Worm (Caenorhabditis elegans): ENCODE measurements around the gene F39F10.4.

F39F10.4 gene

ce11 chrX:16931255-16932023 is 27.9 kb upstream of the F39F10.4 start (continued):
- TF ChIP-seq atf-7 (tag; optimal IDR thresholded peaks at IDR 0.05): no peak
- TF ChIP-seq pha-4 (tag; optimal IDR thresholded peaks at IDR 0.05): peak; percentile 30
- TF ChIP-seq F52B5.7 (tag; optimal IDR thresholded peaks at IDR 0.05): peak; percentile 75
- TF ChIP-seq unc-62 (GFP tag; optimal IDR thresholded peaks at IDR 0.05): no peak
- TF ChIP-seq aptf-2 (GFP tag; conservative IDR thresholded peaks at IDR 0.05): peak; percentile 85
- TF ChIP-seq nhr-179 (tag; optimal IDR thresholded peaks at IDR 0.05): no peak
- peak; percentile 37 for TF ChIP-seq chd-7 (tag; optimal IDR thresholded peaks at IDR 0.05)
- no peak for TF ChIP-seq bed-2 (GFP tag; IDR thresholded peaks at IDR 0.05)
- peak; percentile 94; the same call in 1 of the 2 replicates for TF ChIP-seq aptf-3 (GFP tag; IDR thresholded peaks at IDR 0.05)
- peak; percentile 73 for TF ChIP-seq ztf-26 (tag; optimal IDR thresholded peaks at IDR 0.05)
- peak; percentile 52; the same call in 1 of the 2 replicates for TF ChIP-seq hsf-1 (GFP tag; IDR thresholded peaks at IDR 0.05)
- no peak for TF ChIP-seq lsl-1 (GFP tag; optimal IDR thresholded peaks at IDR 0.05)
- no peak for TF ChIP-seq tbx-9 (tag; optimal IDR thresholded peaks at IDR 0.05; ENCODE audit: borderline replicate concordance)
- peak; percentile 38 for TF ChIP-seq cebp-1 (GFP tag; IDR thresholded peaks at IDR 0.05)
- no peak for TF ChIP-seq cebp-1 (tag; optimal IDR thresholded peaks at IDR 0.05)
- peak; percentile 19; the same call in 1 of the 2 replicates for TF ChIP-seq attf-6 (GFP tag; IDR thresholded peaks at IDR 0.05)
- TF ChIP-seq F10E7.11 (tag; optimal IDR thresholded peaks at IDR 0.05): peak; percentile 53
- no peak for TF ChIP-seq F55B11.4 (tag; optimal IDR thresholded peaks at IDR 0.05; ENCODE audit: borderline replicate concordance, insufficient read depth)
- TF ChIP-seq sptf-2 (GFP tag; optimal IDR thresholded peaks at IDR 0.05): no peak
- TF ChIP-seq Y95B8A.8 (GFP tag; IDR thresholded peaks at IDR 0.05): peak; percentile 92
- TF ChIP-seq B0336.3 (GFP tag; IDR thresholded peaks at IDR 0.05): peak; percentile 10
- peak; percentile 21 for TF ChIP-seq ceh-27 (GFP tag; optimal IDR thresholded peaks at IDR 0.05)
- TF ChIP-seq ama-1 (optimal IDR thresholded peaks at IDR 0.05): peak; percentile 99
- peak; percentile 53 to 93 for TF ChIP-seq ama-1 (GFP tag; optimal IDR thresholded peaks at IDR 0.05)
- 0 out of 2 replicates have a peak, but pooled peaks have one; percentile 28 for TF ChIP-seq C17E4.6 (GFP tag; IDR thresholded peaks at IDR 0.05)
- peak; percentile 77 for TF ChIP-seq ceh-40 (GFP tag; IDR thresholded peaks at IDR 0.05)
- no peak for TF ChIP-seq ceh-91 (GFP tag; IDR thresholded peaks at IDR 0.05)
- no peak for TF ChIP-seq nhr-80 (tag; optimal IDR thresholded peaks at IDR 0.05)
- no peak for TF ChIP-seq akir-1 (GFP tag; optimal IDR thresholded peaks at IDR 0.05)
- TF ChIP-seq nfya-2 (GFP tag; IDR thresholded peaks at IDR 0.05): peak; percentile 77
- TF ChIP-seq ceh-100 (GFP tag; IDR thresholded peaks at IDR 0.05): no peak; the same call in none of the 2 replicates
- TF ChIP-seq egl-44 (GFP tag; IDR thresholded peaks at IDR 0.05): peak; percentile 40
- no peak for TF ChIP-seq ceh-79 (tag; optimal IDR thresholded peaks at IDR 0.05)
- TF ChIP-seq nfyb-1 (GFP tag; IDR thresholded peaks at IDR 0.05): peak; percentile 92
- no peak for TF ChIP-seq madf-8 (GFP tag; conservative IDR thresholded peaks at IDR 0.05)
- peak; percentile 8 for TF ChIP-seq B0019.2 (GFP tag; conservative IDR thresholded peaks at IDR 0.05)
- no peak for TF ChIP-seq lag-1 (GFP tag; IDR thresholded peaks at IDR 0.05)
- no peak for TF ChIP-seq F49E8.2 (tag; optimal IDR thresholded peaks at IDR 0.05; ENCODE audit: insufficient read depth)
- no peak for TF ChIP-seq dpff-1 (tag; optimal IDR thresholded peaks at IDR 0.05)
- TF ChIP-seq bed-1 (GFP tag; IDR thresholded peaks at IDR 0.05): no peak
- TF ChIP-seq K11D2.4 (GFP tag; IDR thresholded peaks at IDR 0.05): peak; percentile 81
- TF ChIP-seq Y53F4B.3 (GFP tag; IDR thresholded peaks at IDR 0.05): peak; percentile 51; the same call in 1 of the 2 replicates
- TF ChIP-seq F33H1.4 (GFP tag; IDR thresholded peaks at IDR 0.05): peak; percentile 5; the same call in 1 of the 2 replicates
- no peak for TF ChIP-seq him-1 (tag; optimal IDR thresholded peaks at IDR 0.05)
- TF ChIP-seq ztf-3 (GFP tag; optimal IDR thresholded peaks at IDR 0.05): peak; percentile 7
- peak; percentile 70 for TF ChIP-seq zim-3 (tag; optimal IDR thresholded peaks at IDR 0.05)
- TF ChIP-seq Y56A3A.18 (GFP tag; IDR thresholded peaks at IDR 0.05): peak; percentile 26
- no peak for TF ChIP-seq dpl-1 (GFP tag; optimal IDR thresholded peaks at IDR 0.05)
- TF ChIP-seq hlh-12 (tag; optimal IDR thresholded peaks at IDR 0.05): peak; percentile 10

Measured in whole organism, young adult.